Worm (Caenorhabditis elegans): ENCODE data around the gene gldi-9.
"Not testable (repeated sequence)": the region's sequence is repeated elsewhere in the genome, so short reads cannot be mapped to it uniquely, and the experiment has no call there.

The gldi-9 gene

DNA sequence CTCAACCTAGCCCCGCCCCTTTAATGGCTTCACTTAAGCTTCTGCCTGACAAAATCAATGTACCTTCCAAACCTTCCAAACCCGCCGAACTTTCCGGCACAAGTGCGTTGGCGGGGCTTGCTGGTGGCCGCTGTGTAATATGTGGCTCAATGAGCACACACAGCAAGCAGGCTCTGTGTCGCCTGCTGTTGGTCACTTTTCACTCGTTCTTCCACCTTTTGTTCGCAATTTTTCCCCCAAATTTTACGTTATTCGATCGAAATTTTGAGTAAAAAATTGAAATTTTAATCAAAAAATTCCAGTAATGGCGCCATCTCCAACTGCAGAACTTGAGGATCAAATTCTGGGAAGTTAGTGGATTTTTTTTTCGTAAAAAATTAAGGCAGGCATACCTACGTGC lies 55.5 kb downstream of the gldi-9 start, which contains the start of gene set-27:
set-27 (plus strand) TSS at position 301 of the 400 bp plus-strand sequence.
- no peak for TF ChIP-seq ceh-18 (tag; optimal IDR thresholded peaks at IDR 0.05)
- TF ChIP-seq unc-3 (GFP tag; conservative IDR thresholded peaks at IDR 0.05) = no peak
- TF ChIP-seq unc-3 (tag; optimal IDR thresholded peaks at IDR 0.05) = no peak
- no peak for TF ChIP-seq sox-2 (GFP tag; IDR thresholded peaks at IDR 0.05)
- TF ChIP-seq pat-9 (tag; optimal IDR thresholded peaks at IDR 0.05) = no peak
- TF ChIP-seq ceh-22 (tag; optimal IDR thresholded peaks at IDR 0.05) = no peak
- no peak for TF ChIP-seq lim-6 (tag; optimal IDR thresholded peaks at IDR 0.05)
- no peak for TF ChIP-seq K09A11.1 (tag; optimal IDR thresholded peaks at IDR 0.05; ENCODE audit: insufficient read depth)
- no peak for TF ChIP-seq mec-3 (tag; optimal IDR thresholded peaks at IDR 0.05; ENCODE audit: borderline replicate concordance)
- TF ChIP-seq sdc-2 (tag; optimal IDR thresholded peaks at IDR 0.05) = no peak
- TF ChIP-seq npax-4 (tag; optimal IDR thresholded peaks at IDR 0.05) = no peak
- no peak for TF ChIP-seq zip-5 (tag; optimal IDR thresholded peaks at IDR 0.05)
- TF ChIP-seq fkh-6 (tag; optimal IDR thresholded peaks at IDR 0.05) = no peak
- no peak for TF ChIP-seq hlh-6 (tag; optimal IDR thresholded peaks at IDR 0.05)
- no peak for TF ChIP-seq ets-4 (tag; optimal IDR thresholded peaks at IDR 0.05)
- no peak for TF ChIP-seq fkh-10 (GFP tag; optimal IDR thresholded peaks at IDR 0.05)
- no peak for TF ChIP-seq ceh-24 (tag; optimal IDR thresholded peaks at IDR 0.05)
- TF ChIP-seq F13H6.1 (tag; optimal IDR thresholded peaks at IDR 0.05) = no peak

- not testable (repeated sequence) for TF ChIP-seq sox-2 (GFP tag; IDR thresholded peaks at IDR 0.05); fkh-6 (tag; optimal IDR thresholded peaks at IDR 0.05); hlh-30 (tag; optimal IDR thresholded peaks at IDR 0.05; ENCODE audit: insufficient read depth)
Observed at ce11 chrIII:2699363-2699762, 56.8 kb downstream of the gldi-9 start, which contains the start of gene cox-6B. cox-6B (plus strand) TSS chrIII:2699663.

DNA sequence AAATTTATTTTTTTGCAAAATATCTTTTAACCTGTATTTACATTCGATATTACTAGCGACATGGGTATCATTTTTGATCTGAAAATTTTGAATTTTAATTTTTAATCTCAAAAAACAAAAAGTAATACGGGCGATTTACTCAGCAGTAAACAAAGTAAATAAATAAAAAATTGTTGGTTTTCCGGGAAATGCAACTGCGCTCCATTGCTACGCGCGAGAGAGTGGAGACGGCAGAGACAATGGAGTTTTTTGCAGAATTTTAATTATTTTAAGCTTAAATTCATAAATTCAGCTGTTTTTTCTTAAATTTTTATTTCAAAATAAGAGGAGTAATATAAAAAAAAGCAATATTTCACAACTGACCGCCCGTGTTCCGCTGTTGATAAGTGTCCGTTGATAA lies 57.4 kb downstream of the gldi-9 start, which contains the start of gene slc-30A9:
slc-30A9 (minus strand) TSS at position 78 of the 400 bp plus-strand sequence.
- no peak for TF ChIP-seq T23F11.4 (GFP tag; optimal IDR thresholded peaks at IDR 0.05)
- TF ChIP-seq unc-42 (tag; optimal IDR thresholded peaks at IDR 0.05) = peak; percentile 9

Data from whole organism, late embryonic.